Worm (Caenorhabditis elegans) whole organism, L4 larva: ENCODE data around the gene F25B3.4.

Experiments
- ama-1 ChIP-seq: fragments of 150-350 bp; optimal IDR thresholded peaks from 2 replicates; lab custom pipeline; 2014; ENCODE audit warnings: inconsistent platforms, mixed read lengths
- dpl-1 ChIP-seq: fragments of 150-350 bp; optimal IDR thresholded peaks from 2 replicates; lab custom pipeline; 2014; ENCODE audit warnings: missing biosample characterization, missing genetic modification reagents, missing genetic modification characterization
- duxl-1 ChIP-seq: sonication (generic microtip); optimal IDR thresholded peaks from 2 replicates; lab custom pipeline; 2016; ENCODE audit warnings: mild to moderate bottlenecking, missing genetic modification characterization, moderate library complexity, missing compliant biosample characterization; ENCODE audit not compliant: poor library complexity
- lsy-2 ChIP-seq, 2 experiments: fragments of 150-350 bp in 1 of 2; sonication (generic microtip) in 1 of 2; optimal IDR thresholded peaks; 2 replicates each; lab custom pipeline; 2014 to 2017; ENCODE audit warnings: missing biosample characterization in 2 of 2, missing genetic modification characterization in 2 of 2
- madf-5 ChIP-seq, 2 experiments: fragments of 200-800 bp; sonication (Bioruptor generic); IDR thresholded peaks; 2 replicates each; pipeline ENCODE4 v1.3.6; 2022; ENCODE audit warnings: missing compliant biosample characterization in 2 of 2, missing genetic modification characterization in 2 of 2
- madf-9 ChIP-seq: fragments of 200-800 bp; sonication (Bioruptor generic); conservative IDR thresholded peaks from 2 replicates; pipeline ENCODE4 v1.3.6; 2022; ENCODE audit warnings: missing genetic modification reagents, missing genetic modification characterization, missing compliant biosample characterization
- nhr-11 ChIP-seq: fragments of 150-350 bp; optimal IDR thresholded peaks from 2 replicates; lab custom pipeline; 2014; ENCODE audit warnings: missing biosample characterization, missing genetic modification characterization
- saeg-2 ChIP-seq: fragments of 200-800 bp; sonication (Bioruptor generic); IDR thresholded peaks from 2 replicates; pipeline ENCODE4 v1.3.6; 2022; ENCODE audit warnings: missing genetic modification reagents, missing genetic modification characterization, missing compliant biosample characterization
- zip-11 ChIP-seq: fragments of 200-800 bp; sonication (Bioruptor generic); IDR thresholded peaks from 2 replicates; pipeline ENCODE4 v1.3.6; 2022; ENCODE audit warnings: missing genetic modification characterization, missing compliant biosample characterization

ce11 chrV:9584263-9584662 is 15.7 kb upstream of the F25B3.4 start:
- TF ChIP-seq lsy-2 (tag; optimal IDR thresholded peaks at IDR 0.05; lab: Kevin White, UChicago) (no peak), zip-11 (GFP tag; lab: Robert Waterston, UW) (no peak), madf-9 (GFP tag; lab: Robert Waterston, UW) (no peak), madf-5 (GFP tag; IDR thresholded peaks at IDR 0.05; lab: Robert Waterston, UW) (no peak), duxl-1 (tag; lab: Kevin White, UChicago) (no peak), dpl-1 (GFP tag; lab: Kevin White, UChicago) (no peak), nhr-11 (tag; lab: Kevin White, UChicago) (no peak), ama-1 (lab: Kevin White, UChicago) (no peak), saeg-2 (GFP tag; lab: Robert Waterston, UW) (no peak)
